Worm (Caenorhabditis elegans) whole organism, late embryonic: ENCODE measurements around the gene C56E6.2.

Experiments used
- C08G9.2 ChIP-seq: sonication (generic microtip); optimal IDR thresholded peaks from 2 replicates; lab custom pipeline; 2016; ENCODE audit warnings: mild to moderate bottlenecking, missing genetic modification characterization, moderate library complexity, missing compliant biosample characterization
- ama-1 ChIP-seq: fragments of 150-350 bp; optimal IDR thresholded peaks from 2 replicates; lab custom pipeline; 2014
- ceh-18 ChIP-seq: sonication (generic microtip); optimal IDR thresholded peaks from 2 replicates; lab custom pipeline; 2016; ENCODE audit warnings: missing genetic modification characterization, missing compliant biosample characterization
- ceh-19 ChIP-seq: fragments of 200-800 bp; sonication (Bioruptor generic); optimal IDR thresholded peaks from 2 replicates; lab custom pipeline; 2018; ENCODE audit warnings: mild to moderate bottlenecking, missing genetic modification characterization, missing compliant biosample characterization
- ceh-2 ChIP-seq: sonication (generic microtip); optimal IDR thresholded peaks from 2 replicates; lab custom pipeline; 2016; ENCODE audit warnings: missing genotype, missing genetic modification characterization, missing compliant biosample characterization
- ceh-22 ChIP-seq: sonication (generic microtip); optimal IDR thresholded peaks from 2 replicates; lab custom pipeline; 2017; ENCODE audit warnings: missing biosample characterization, missing genetic modification characterization
- ceh-45 ChIP-seq: fragments of 200-800 bp; sonication (Bioruptor generic); IDR thresholded peaks from 2 replicates; pipeline ENCODE4 v1.3.6; 2022; ENCODE audit warnings: missing genetic modification reagents, missing genetic modification characterization, missing compliant biosample characterization
- che-1 ChIP-seq: sonication (generic microtip); optimal IDR thresholded peaks from 2 replicates; lab custom pipeline; 2016; ENCODE audit warnings: mild to moderate bottlenecking, missing genetic modification characterization, missing compliant biosample characterization
- elt-2 ChIP-seq: sonication (generic microtip); optimal IDR thresholded peaks from 2 replicates; lab custom pipeline; 2016; ENCODE audit warnings: missing genetic modification reagents, missing genetic modification characterization, missing compliant biosample characterization
- elt-4 ChIP-seq: sonication (generic microtip); optimal IDR thresholded peaks from 2 replicates; lab custom pipeline; 2016; ENCODE audit warnings: missing genetic modification characterization, missing compliant biosample characterization
- eyg-1 ChIP-seq: sonication (generic microtip); optimal IDR thresholded peaks from 2 replicates; lab custom pipeline; 2016; ENCODE audit warnings: missing genotype, missing genetic modification characterization, missing compliant biosample characterization
- fax-1 ChIP-seq: sonication (generic microtip); optimal IDR thresholded peaks from 2 replicates; lab custom pipeline; 2016; ENCODE audit warnings: missing genotype, missing genetic modification characterization, missing compliant biosample characterization
- hlh-13 ChIP-seq: fragments of 200-800 bp; sonication (Bioruptor generic); optimal IDR thresholded peaks from 2 replicates; lab custom pipeline; 2018; ENCODE audit warnings: mild to moderate bottlenecking, missing genetic modification characterization, missing compliant biosample characterization
- madf-2 ChIP-seq: sonication (generic microtip); optimal IDR thresholded peaks from 2 replicates; lab custom pipeline; 2017; ENCODE audit warnings: missing genetic modification characterization, missing compliant biosample characterization
- nhr-11 ChIP-seq: fragments of 150-350 bp; optimal IDR thresholded peaks from 2 replicates; lab custom pipeline; 2014; ENCODE audit warnings: missing biosample characterization, missing genetic modification characterization
- pax-1 ChIP-seq: fragments of 150-350 bp; optimal IDR thresholded peaks from 2 replicates; lab custom pipeline; 2014; ENCODE audit warnings: missing biosample characterization, missing genetic modification characterization
- pha-2 ChIP-seq: sonication (generic microtip); optimal IDR thresholded peaks from 2 replicates; lab custom pipeline; 2017; ENCODE audit warnings: mild to moderate bottlenecking, missing genetic modification characterization, missing compliant biosample characterization
- pha-4 ChIP-seq: fragments of 150-350 bp; optimal IDR thresholded peaks from 2 replicates; lab custom pipeline; 2018; ENCODE audit warnings: missing biosample characterization, missing genetic modification reagents, missing genetic modification characterization
- pqm-1 ChIP-seq: sonication (generic microtip); optimal IDR thresholded peaks from 2 replicates; lab custom pipeline; 2016; ENCODE audit warnings: missing genetic modification characterization, missing compliant biosample characterization
- ref-2 ChIP-seq: sonication (generic microtip); optimal IDR thresholded peaks from 2 replicates; lab custom pipeline; 2016; ENCODE audit warnings: missing genetic modification characterization, missing compliant biosample characterization
- sox-4 ChIP-seq: sonication (generic microtip); optimal IDR thresholded peaks from 2 replicates; lab custom pipeline; 2017; ENCODE audit warnings: mild to moderate bottlenecking, missing genetic modification characterization, inconsistent platforms, missing compliant biosample characterization
- tbx-2 ChIP-seq: sonication (generic microtip); optimal IDR thresholded peaks from 2 replicates; lab custom pipeline; 2016; ENCODE audit warnings: missing genetic modification characterization, missing compliant biosample characterization
- tbx-7 ChIP-seq: sonication (generic microtip); optimal IDR thresholded peaks from 2 replicates; lab custom pipeline; 2016; ENCODE audit warnings: missing genotype, missing genetic modification characterization, missing compliant biosample characterization
- ttx-3 ChIP-seq: sonication (generic microtip); optimal IDR thresholded peaks from 2 replicates; lab custom pipeline; 2016; ENCODE audit warnings: missing genetic modification reagents, missing genetic modification characterization, missing compliant biosample characterization
- unc-42 ChIP-seq: sonication (generic microtip); optimal IDR thresholded peaks from 2 replicates; lab custom pipeline; 2016; ENCODE audit warnings: missing genotype, missing genetic modification characterization, missing compliant biosample characterization
- unc-55 ChIP-seq: sonication (generic microtip); optimal IDR thresholded peaks from 2 replicates; lab custom pipeline; 2017; ENCODE audit warnings: missing biosample characterization, missing genetic modification reagents, missing genetic modification characterization
- unc-86 ChIP-seq: sonication (generic microtip); optimal IDR thresholded peaks from 2 replicates; lab custom pipeline; 2016; ENCODE audit warnings: missing genetic modification characterization, missing compliant biosample characterization
- zip-5 ChIP-seq: sonication (generic microtip); optimal IDR thresholded peaks from 2 replicates; lab custom pipeline; 2016; ENCODE audit warnings: missing genetic modification characterization, missing compliant biosample characterization

The C56E6.2 gene

ce11 chrII:6524501-6524977 lies at the start of gene C56E6.2:
C56E6.2 (plus strand) TSS chrII:6524927.
- TF ChIP-seq pha-4 (tag; lab: Kevin White, UChicago): no peak
- no peak for TF ChIP-seq C08G9.2 (tag; lab: Kevin White, UChicago)
- TF ChIP-seq fax-1 (tag; lab: Kevin White, UChicago): no peak
- TF ChIP-seq ceh-45 (GFP tag; lab: Robert Waterston, UW): no peak
- peak; percentile 13 for TF ChIP-seq unc-55 (GFP tag; lab: Kevin White, UChicago)
- TF ChIP-seq elt-2 (tag; lab: Kevin White, UChicago): peak; percentile 53
- no peak for TF ChIP-seq pqm-1 (tag; lab: Kevin White, UChicago)

DNA sequence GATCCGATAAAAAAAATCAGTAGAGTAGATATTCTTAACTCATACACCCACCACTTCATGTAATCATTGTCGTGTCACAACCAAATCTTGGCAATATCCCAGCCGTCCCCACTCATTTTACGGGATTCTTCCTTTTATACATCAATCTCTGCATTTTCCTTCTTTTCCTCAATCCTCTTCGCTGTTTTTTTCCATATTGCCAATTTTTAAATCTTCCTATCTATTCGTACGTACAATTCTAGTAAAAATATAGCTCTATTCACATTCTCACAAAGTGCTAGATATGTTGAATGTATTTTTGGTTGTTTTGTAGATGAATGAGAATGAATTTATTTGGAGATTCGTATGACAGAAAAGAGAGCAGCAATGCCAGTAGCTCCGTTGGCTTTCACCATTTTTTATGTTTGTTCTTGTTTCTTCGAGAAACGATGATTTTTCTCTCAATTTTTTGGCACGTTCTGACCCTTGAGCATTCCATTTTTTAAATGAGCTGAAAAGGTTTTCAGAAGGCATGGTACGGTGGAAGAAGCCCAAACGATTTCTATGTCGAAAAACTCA lies 49.5 kb upstream of the C56E6.2 start, which contains the start of gene T28D9.16:
T28D9.16 (plus strand) TSS at position 508 of the 558 bp plus-strand sequence.
- TF ChIP-seq pha-4 (tag; lab: Kevin White, UChicago) (no peak), ceh-18 (no peak), tbx-2 (tag; lab: Kevin White, UChicago) (no peak), unc-55 (GFP tag; lab: Kevin White, UChicago) (no peak)
- TF ChIP-seq, all 69 proteins: peak for 0

ce11 chrII:6476655-6477054 lies 48.1 kb upstream of the C56E6.2 start, which contains the start of gene T28D9.4:
T28D9.4 (plus strand) TSS chrII:6476955.
- no peak for TF ChIP-seq unc-42 (tag; lab: Kevin White, UChicago)
- no peak for TF ChIP-seq ama-1 (lab: Kevin White, UChicago)
- TF ChIP-seq pha-2 (tag; lab: Kevin White, UChicago): no peak
- no peak for TF ChIP-seq sox-4 (tag; lab: Kevin White, UChicago)
- no peak for TF ChIP-seq ceh-45 (GFP tag; lab: Robert Waterston, UW)
- TF ChIP-seq ttx-3 (tag; lab: Kevin White, UChicago): no peak
- TF ChIP-seq che-1 (tag; lab: Kevin White, UChicago): no peak
- no peak for TF ChIP-seq elt-2 (tag; lab: Kevin White, UChicago)
- TF ChIP-seq ref-2: no peak
- TF ChIP-seq madf-2 (tag; lab: Kevin White, UChicago): no peak
- no peak for TF ChIP-seq eyg-1 (tag; lab: Kevin White, UChicago)
- TF ChIP-seq ceh-22 (tag; lab: Kevin White, UChicago): no peak
- TF ChIP-seq nhr-11 (tag; lab: Kevin White, UChicago): no peak
- TF ChIP-seq tbx-7: no peak
- TF ChIP-seq hlh-13: no peak
- no peak for TF ChIP-seq ceh-2 (tag; lab: Kevin White, UChicago)
- no peak for TF ChIP-seq pax-1

DNA sequence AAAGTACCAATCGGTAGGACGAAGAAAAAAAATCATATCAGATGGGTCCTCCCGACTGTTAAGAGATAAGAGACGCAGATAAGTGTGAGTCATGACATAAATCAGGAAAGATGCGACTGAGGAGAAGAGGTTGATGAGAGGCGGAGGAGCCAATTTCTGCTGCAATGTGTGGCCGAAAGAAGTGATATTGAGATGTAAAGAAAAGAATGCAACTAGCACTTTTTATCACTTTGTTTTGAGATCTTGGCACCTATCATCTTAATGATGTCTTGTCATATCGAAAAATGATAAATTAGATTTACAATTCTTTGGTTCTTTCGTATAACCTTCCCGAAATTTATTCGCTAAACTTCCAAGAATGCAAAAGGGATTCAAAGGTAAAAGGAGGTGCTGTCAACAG lies 42.6 kb upstream of the C56E6.2 start, which contains the start of gene del-10:
del-10 (minus strand) TSS at position 24 of the 400 bp plus-strand sequence.
- TF ChIP-seq unc-55 (GFP tag; lab: Kevin White, UChicago) (peak; percentile 39), unc-86 (tag; lab: Kevin White, UChicago) (no peak), ceh-18 (peak; percentile 15)

DNA sequence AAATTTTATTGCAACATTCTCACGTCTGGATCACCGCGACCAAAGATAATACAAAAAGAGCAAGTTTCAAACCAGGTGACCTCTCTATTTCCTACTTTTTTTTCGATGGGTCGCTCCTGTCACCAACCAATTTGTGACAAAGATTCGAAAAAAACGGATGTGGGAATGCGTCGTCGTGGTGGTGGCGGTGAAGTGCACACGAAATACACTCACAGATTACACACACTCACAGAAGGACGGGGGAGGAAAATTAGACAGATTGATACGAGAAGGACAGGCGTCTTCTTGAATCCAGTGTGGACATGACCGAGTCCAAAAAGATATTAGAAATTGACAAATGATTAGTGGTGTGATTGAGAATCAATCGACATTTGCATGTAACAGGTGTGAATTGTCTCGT lies 42.0 kb upstream of the C56E6.2 start:
- TF ChIP-seq pha-2 (tag; lab: Kevin White, UChicago) (no peak), unc-55 (GFP tag; lab: Kevin White, UChicago) (peak; percentile 50)

- TF ChIP-seq zip-5 (tag; lab: Kevin White, UChicago): no peak
- TF ChIP-seq ceh-19 (GFP tag; lab: Kevin White, UChicago): no peak
- no peak for TF ChIP-seq elt-4 (tag; lab: Kevin White, UChicago)
- no peak for TF ChIP-seq pqm-1 (tag; lab: Kevin White, UChicago)
- TF ChIP-seq ttx-3 (tag; lab: Kevin White, UChicago): no peak
- TF ChIP-seq, all 69 proteins: peak for 0
Measured at ce11 chrII:6484876-6485526, 39.7 kb upstream of the C56E6.2 start, which contains the start of the genes lido-16 and plpp-1.2. lido-16 (minus strand) TSS chrII:6484976. plpp-1.2 (plus strand) TSS chrII:6485476.
